Worm (Caenorhabditis elegans): ENCODE data around the gene T10B10.9.
A peak's percentile ranks its signal among the peaks of the same experiment; 100 is the strongest.

The T10B10.9 gene

ce11 chrX:15146415-15147210 is 17.6 kb upstream of the T10B10.9 start:
- no peak for TF ChIP-seq ztf-23 (GFP tag; IDR thresholded peaks at IDR 0.05)
- TF ChIP-seq ztf-29 (GFP tag; IDR thresholded peaks at IDR 0.05): no peak
- no peak for TF ChIP-seq cog-1 (tag; optimal IDR thresholded peaks at IDR 0.05)
- no peak; the same call in 1 of the 2 replicates for TF ChIP-seq flt-1 (GFP tag; IDR thresholded peaks at IDR 0.05)

- TF ChIP-seq klf-2 (GFP tag; conservative IDR thresholded peaks at IDR 0.05): no peak
- no peak for TF ChIP-seq ztf-23 (GFP tag; IDR thresholded peaks at IDR 0.05)
- no peak for TF ChIP-seq ztf-29 (GFP tag; IDR thresholded peaks at IDR 0.05)
- TF ChIP-seq cog-1 (tag; optimal IDR thresholded peaks at IDR 0.05): no peak
- TF ChIP-seq ref-1 (GFP tag; conservative IDR thresholded peaks at IDR 0.05): no peak
- no peak for TF ChIP-seq T22C8.4 (GFP tag; IDR thresholded peaks at IDR 0.05)
These were observed 16.6 kb upstream of the T10B10.9 start, which contains the start of gene unc-7 for ce11 chrX:15147640-15148039. unc-7 (minus strand) TSS chrX:15147740.

- TF ChIP-seq T22C8.4 (GFP tag; IDR thresholded peaks at IDR 0.05) (no peak), ref-1 (GFP tag; conservative IDR thresholded peaks at IDR 0.05) (no peak), med-1 (GFP tag; optimal IDR thresholded peaks at IDR 0.05; ENCODE audit: insufficient read depth) (no peak), cog-1 (tag; optimal IDR thresholded peaks at IDR 0.05) (no peak), flt-1 (GFP tag; IDR thresholded peaks at IDR 0.05) (no peak), ztf-29 (GFP tag; IDR thresholded peaks at IDR 0.05) (no peak), tab-1 (GFP tag; IDR thresholded peaks at IDR 0.05) (no peak), ztf-23 (GFP tag; IDR thresholded peaks at IDR 0.05) (no peak), klf-2 (GFP tag; conservative IDR thresholded peaks at IDR 0.05) (no peak)
These were observed 15.8 kb upstream of the T10B10.9 start for ce11 chrX:15148389-15148788.

ce11 chrX:15148831-15149230 is 15.4 kb upstream of the T10B10.9 start:
- 0 out of 2 replicates have a peak, but pooled peaks have one; percentile 27 for TF ChIP-seq klf-2 (GFP tag; conservative IDR thresholded peaks at IDR 0.05)
- no peak for TF ChIP-seq med-1 (GFP tag; optimal IDR thresholded peaks at IDR 0.05; ENCODE audit: insufficient read depth)

- no peak for TF ChIP-seq cog-1 (tag; optimal IDR thresholded peaks at IDR 0.05)
- TF ChIP-seq med-1 (GFP tag; optimal IDR thresholded peaks at IDR 0.05; ENCODE audit: insufficient read depth): no peak
- TF ChIP-seq flt-1 (GFP tag; IDR thresholded peaks at IDR 0.05): no peak
- no peak for TF ChIP-seq klf-2 (GFP tag; conservative IDR thresholded peaks at IDR 0.05)
- no peak for TF ChIP-seq ztf-29 (GFP tag; IDR thresholded peaks at IDR 0.05)
- no peak for TF ChIP-seq T22C8.4 (GFP tag; IDR thresholded peaks at IDR 0.05)
- no peak for TF ChIP-seq ztf-23 (GFP tag; IDR thresholded peaks at IDR 0.05)
- TF ChIP-seq tab-1 (GFP tag; IDR thresholded peaks at IDR 0.05): no peak
- no peak for TF ChIP-seq ref-1 (GFP tag; conservative IDR thresholded peaks at IDR 0.05)
These were observed 9.2 kb upstream of the T10B10.9 start for ce11 chrX:15155054-15155453.

ce11 chrX:15157854-15158253 is 6.4 kb upstream of the T10B10.9 start:
- no peak for TF ChIP-seq ztf-23 (GFP tag; IDR thresholded peaks at IDR 0.05)
- TF ChIP-seq cog-1 (tag; optimal IDR thresholded peaks at IDR 0.05): no peak
- TF ChIP-seq ztf-29 (GFP tag; IDR thresholded peaks at IDR 0.05): no peak
- TF ChIP-seq flt-1 (GFP tag; IDR thresholded peaks at IDR 0.05): no peak
- no peak for TF ChIP-seq klf-2 (GFP tag; conservative IDR thresholded peaks at IDR 0.05)
- TF ChIP-seq med-1 (GFP tag; optimal IDR thresholded peaks at IDR 0.05; ENCODE audit: insufficient read depth): no peak

ce11 chrX:15158699-15159312 is 5.4 kb upstream of the T10B10.9 start, which contains the start of gene C11G10.1:
C11G10.1 (minus strand) TSS chrX:15158749.
- TF ChIP-seq ztf-29 (GFP tag; IDR thresholded peaks at IDR 0.05): no peak
- TF ChIP-seq flt-1 (GFP tag; IDR thresholded peaks at IDR 0.05): no peak
- no peak for TF ChIP-seq ref-1 (GFP tag; conservative IDR thresholded peaks at IDR 0.05)
- no peak for TF ChIP-seq ztf-23 (GFP tag; IDR thresholded peaks at IDR 0.05)
- no peak for TF ChIP-seq tab-1 (GFP tag; IDR thresholded peaks at IDR 0.05)
- no peak for TF ChIP-seq T22C8.4 (GFP tag; IDR thresholded peaks at IDR 0.05)
- no peak for TF ChIP-seq med-1 (GFP tag; optimal IDR thresholded peaks at IDR 0.05; ENCODE audit: insufficient read depth)
- no peak for TF ChIP-seq cog-1 (tag; optimal IDR thresholded peaks at IDR 0.05)
- no peak for TF ChIP-seq klf-2 (GFP tag; conservative IDR thresholded peaks at IDR 0.05)

ce11 chrX:15159362-15159761 is 4.8 kb upstream of the T10B10.9 start:
- TF ChIP-seq ztf-23 (GFP tag; IDR thresholded peaks at IDR 0.05): no peak
- TF ChIP-seq tab-1 (GFP tag; IDR thresholded peaks at IDR 0.05): no peak
- TF ChIP-seq ztf-29 (GFP tag; IDR thresholded peaks at IDR 0.05): no peak
- TF ChIP-seq med-1 (GFP tag; optimal IDR thresholded peaks at IDR 0.05; ENCODE audit: insufficient read depth): no peak
- no peak for TF ChIP-seq ref-1 (GFP tag; conservative IDR thresholded peaks at IDR 0.05)
- TF ChIP-seq flt-1 (GFP tag; IDR thresholded peaks at IDR 0.05): no peak
- TF ChIP-seq cog-1 (tag; optimal IDR thresholded peaks at IDR 0.05): no peak
- no peak for TF ChIP-seq T22C8.4 (GFP tag; IDR thresholded peaks at IDR 0.05)
- no peak for TF ChIP-seq klf-2 (GFP tag; conservative IDR thresholded peaks at IDR 0.05)

- TF ChIP-seq cog-1 (tag; optimal IDR thresholded peaks at IDR 0.05) (no peak), ztf-29 (GFP tag; IDR thresholded peaks at IDR 0.05) (no peak), klf-2 (GFP tag; conservative IDR thresholded peaks at IDR 0.05) (no peak), ztf-23 (GFP tag; IDR thresholded peaks at IDR 0.05) (no peak), med-1 (GFP tag; optimal IDR thresholded peaks at IDR 0.05; ENCODE audit: insufficient read depth) (no peak), T22C8.4 (GFP tag; IDR thresholded peaks at IDR 0.05) (no peak), flt-1 (GFP tag; IDR thresholded peaks at IDR 0.05) (no peak), ref-1 (GFP tag; conservative IDR thresholded peaks at IDR 0.05) (no peak), tab-1 (GFP tag; IDR thresholded peaks at IDR 0.05) (no peak)
These were observed 3.3 kb upstream of the T10B10.9 start for ce11 chrX:15160923-15161322.

ce11 chrX:15163118-15163517 is 1.1 kb upstream of the T10B10.9 start:
- TF ChIP-seq flt-1 (GFP tag; IDR thresholded peaks at IDR 0.05): no peak
- no peak for TF ChIP-seq cog-1 (tag; optimal IDR thresholded peaks at IDR 0.05)
- no peak for TF ChIP-seq ztf-29 (GFP tag; IDR thresholded peaks at IDR 0.05)
- no peak for TF ChIP-seq T22C8.4 (GFP tag; IDR thresholded peaks at IDR 0.05)
- TF ChIP-seq tab-1 (GFP tag; IDR thresholded peaks at IDR 0.05): no peak
- no peak for TF ChIP-seq med-1 (GFP tag; optimal IDR thresholded peaks at IDR 0.05; ENCODE audit: insufficient read depth)
- no peak for TF ChIP-seq ref-1 (GFP tag; conservative IDR thresholded peaks at IDR 0.05)
- TF ChIP-seq klf-2 (GFP tag; conservative IDR thresholded peaks at IDR 0.05): no peak
- TF ChIP-seq ztf-23 (GFP tag; IDR thresholded peaks at IDR 0.05): no peak
